Fruit fly (Drosophila melanogaster) whole organism, embryonic: ENCODE data around the gene Apoltp.
A peak's percentile ranks its signal among the peaks of the same experiment; 100 is the strongest.

ENCODE experiments used
- Aef1 ChIP-seq: fragments of 200-800 bp; sonication (Bioruptor generic); IDR thresholded peaks from 3 replicates; pipeline ENCODE4 v1.3.6; 2022; ENCODE audit warnings: missing biosample characterization, missing genetic modification characterization
- Antp ChIP-seq: fragments of 200-800 bp; sonication (Bioruptor generic); optimal IDR thresholded peaks from 3 replicates; lab custom pipeline; 2016; ENCODE audit warnings: missing biosample characterization, missing genetic modification characterization
- Awh ChIP-seq: fragments of 200-800 bp; sonication (Bioruptor generic); IDR thresholded peaks from 2 replicates; pipeline ENCODE4, ENCODE4 v1.3.6; 2022; ENCODE audit warnings: missing biosample characterization, missing genetic modification characterization
- Bdp1 ChIP-seq: fragments of 200-800 bp; sonication (Bioruptor generic); optimal IDR thresholded peaks from 3 replicates; lab custom pipeline; 2016; ENCODE audit warnings: missing biosample characterization, missing genetic modification characterization
- CG11093 ChIP-seq: fragments of 200-800 bp; sonication (Bioruptor generic); IDR thresholded peaks from 3 replicates; pipeline ENCODE4 v1.3.6; 2022; ENCODE audit warnings: missing biosample characterization, missing genetic modification characterization
- CG12391 ChIP-seq: fragments of 200-800 bp; sonication (Bioruptor generic); optimal IDR thresholded peaks from 3 replicates; lab custom pipeline; 2018; ENCODE audit warnings: missing biosample characterization, mild to moderate bottlenecking, missing genetic modification characterization, moderate library complexity
- CG12659 ChIP-seq: fragments of 200-800 bp; sonication (Bioruptor generic); optimal IDR thresholded peaks from 3 replicates; lab custom pipeline; 2017; ENCODE audit warnings: mild to moderate bottlenecking, missing biosample characterization, missing genetic modification reagents, missing genetic modification characterization
- CG13287 ChIP-seq: fragments of 200-800 bp; sonication (Bioruptor generic); IDR thresholded peaks from 2 replicates; pipeline ENCODE4 v1.3.6; 2022; ENCODE audit warnings: missing biosample characterization, missing genetic modification characterization; ENCODE audit not compliant: partially characterized antibody
- CG13296 ChIP-seq: fragments of 200-800 bp; sonication (Bioruptor generic); optimal IDR thresholded peaks from 3 replicates; lab custom pipeline; 2018; ENCODE audit warnings: missing biosample characterization, mild to moderate bottlenecking, missing genetic modification characterization
- CG14050 ChIP-seq: fragments of 200-800 bp; sonication (Bioruptor generic); IDR thresholded peaks from 3 replicates; pipeline ENCODE4 v1.3.6; 2022; ENCODE audit warnings: missing biosample characterization, missing genetic modification characterization
- CG14667 ChIP-seq: fragments of 200-800 bp; sonication (Bioruptor generic); IDR thresholded peaks from 2 replicates; pipeline ENCODE4 v1.3.6; 2022; ENCODE audit warnings: missing biosample characterization, missing genetic modification characterization
- CG1602 ChIP-seq: fragments of 200-800 bp; sonication (Bioruptor generic); optimal IDR thresholded peaks from 3 replicates; lab custom pipeline; 2016; ENCODE audit warnings: missing biosample characterization, missing genetic modification characterization
- CG17829 ChIP-seq: fragments of 200-800 bp; optimal IDR thresholded peaks from 2 replicates; lab custom pipeline; 2019; ENCODE audit warnings: missing biosample characterization, mild to moderate bottlenecking, missing genetic modification characterization, moderate library complexity
- CG3726 ChIP-seq: fragments of 200-800 bp; sonication (Bioruptor generic); IDR thresholded peaks from 3 replicates; pipeline ENCODE4, ENCODE4 v1.3.6; 2022; ENCODE audit warnings: missing biosample characterization, missing genetic modification characterization
- CG3838 ChIP-seq: fragments of 200-800 bp; sonication (Bioruptor generic); optimal IDR thresholded peaks from 3 replicates; lab custom pipeline; 2016; ENCODE audit warnings: missing biosample characterization, missing genetic modification characterization
- CG4820 ChIP-seq: fragments of 200-800 bp; sonication (Bioruptor generic); optimal IDR thresholded peaks from 3 replicates; lab custom pipeline; 2016; ENCODE audit warnings: missing biosample characterization, missing genetic modification characterization
- CG5245 ChIP-seq: fragments of 200-800 bp; sonication (Bioruptor generic); optimal IDR thresholded peaks from 3 replicates; lab custom pipeline; 2016; ENCODE audit warnings: missing biosample characterization, missing genetic modification characterization
- CG6791 ChIP-seq: fragments of 200-800 bp; sonication (Bioruptor generic); IDR thresholded peaks from 3 replicates; pipeline ENCODE4 v1.3.6; 2022; ENCODE audit warnings: missing biosample characterization, missing genetic modification characterization; ENCODE audit not compliant: partially characterized antibody
- CG7372 ChIP-seq: fragments of 200-800 bp; sonication (Bioruptor generic); IDR thresholded peaks from 2 replicates; pipeline ENCODE4 v1.3.6; 2022; ENCODE audit warnings: missing biosample characterization, missing genetic modification characterization
- CG7963 ChIP-seq: fragments of 200-800 bp; sonication (Bioruptor generic); IDR thresholded peaks from 3 replicates; pipeline ENCODE4 v1.3.6; 2022; ENCODE audit warnings: missing biosample characterization, missing genetic modification characterization; ENCODE audit not compliant: partially characterized antibody
- CG9797 ChIP-seq: fragments of 200-800 bp; sonication (Bioruptor generic); optimal IDR thresholded peaks from 3 replicates; lab custom pipeline; 2018; ENCODE audit warnings: missing biosample characterization, mild to moderate bottlenecking, missing genetic modification characterization
- D ChIP-seq, 2 experiments: fragments of 200-800 bp in 1 of 2; fragments of >200 bp in 1 of 2; sonication (Bioruptor generic) in 1 of 2; optimal IDR thresholded peaks; 2 replicates in 1 of 2; 3 replicates in 1 of 2; lab custom pipeline; 2017; ENCODE audit warnings: mild to moderate bottlenecking in 1 of 2, missing biosample characterization in 1 of 2, missing genetic modification characterization in 1 of 2, missing genetic modification reagents in 1 of 2
- Dad ChIP-seq: fragments of 200-800 bp; sonication (Bioruptor generic); optimal IDR thresholded peaks from 3 replicates; lab custom pipeline; 2016; ENCODE audit warnings: missing biosample characterization, missing genetic modification characterization
- Dip2 ChIP-seq: fragments of 200-800 bp; sonication (Bioruptor generic); IDR thresholded peaks from 2 replicates; pipeline ENCODE4 v1.3.6; 2022; ENCODE audit warnings: missing biosample characterization, missing genetic modification characterization
- Ets65A ChIP-seq: fragments of 200-800 bp; sonication (Bioruptor generic); peaks from one replicate; lab custom pipeline; 2016; ENCODE audit warnings: missing biosample characterization, missing genetic modification characterization
- HHEX ChIP-seq: fragments of 200-800 bp; sonication (Bioruptor generic); optimal IDR thresholded peaks from 3 replicates; lab custom pipeline; 2017; ENCODE audit warnings: missing biosample characterization, mild to moderate bottlenecking, missing genetic modification characterization, missing genetic modification reagents
- HLH3B ChIP-seq: fragments of 200-800 bp; sonication (Bioruptor generic); IDR thresholded peaks from 2 replicates; pipeline ENCODE4 v1.3.6; 2022; ENCODE audit warnings: missing biosample characterization, missing genetic modification characterization
- Hand ChIP-seq: fragments of 200-800 bp; sonication (Bioruptor generic); optimal IDR thresholded peaks from 2 replicates; lab custom pipeline; 2017; ENCODE audit warnings: mild to moderate bottlenecking, missing biosample characterization, missing genetic modification reagents, missing genetic modification characterization
- Lhr ChIP-seq: fragments of 200-800 bp; sonication (Bioruptor generic); optimal IDR thresholded peaks from 3 replicates; lab custom pipeline; 2017; ENCODE audit warnings: mild to moderate bottlenecking, missing biosample characterization, missing genetic modification reagents, missing genetic modification characterization
- MTF-1 ChIP-seq: fragments of 200-800 bp; sonication (Bioruptor generic); optimal IDR thresholded peaks from 2 replicates; lab custom pipeline; 2018; ENCODE audit warnings: missing biosample characterization, mild to moderate bottlenecking, missing genetic modification characterization, borderline replicate concordance
- Meics ChIP-seq: fragments of 200-800 bp; sonication (Bioruptor generic); optimal IDR thresholded peaks from 2 replicates; lab custom pipeline; 2017; ENCODE audit warnings: missing biosample characterization, mild to moderate bottlenecking, missing genetic modification characterization
- Rx ChIP-seq: fragments of 200-800 bp; sonication (Bioruptor generic); IDR thresholded peaks from 2 replicates; pipeline ENCODE4 v1.3.6; 2022; ENCODE audit warnings: missing biosample characterization, missing genetic modification characterization
- Scr ChIP-seq: fragments of 200-800 bp; sonication (Bioruptor generic); IDR thresholded peaks from 2 replicates; pipeline ENCODE4 v1.3.6; 2022; ENCODE audit warnings: missing biosample characterization, missing genetic modification characterization; ENCODE audit not compliant: partially characterized antibody
- ase ChIP-seq: fragments of 200-800 bp; sonication (Bioruptor generic); IDR thresholded peaks from 3 replicates; pipeline ENCODE4 v1.3.6; 2022; ENCODE audit warnings: missing biosample characterization, missing genetic modification characterization
- ato ChIP-seq: fragments of 200-800 bp; sonication (Bioruptor generic); IDR thresholded peaks from 2 replicates; pipeline ENCODE4 v1.3.6; 2022; ENCODE audit warnings: missing biosample characterization, missing genetic modification characterization; ENCODE audit not compliant: partially characterized antibody
- bigmax ChIP-seq: fragments of 200-800 bp; sonication (Bioruptor generic); optimal IDR thresholded peaks from 2 replicates; lab custom pipeline; 2018; ENCODE audit warnings: missing biosample characterization, mild to moderate bottlenecking, missing genetic modification characterization
- corto ChIP-seq: fragments of 200-800 bp; sonication (Bioruptor generic); optimal IDR thresholded peaks from 2 replicates; lab custom pipeline; 2016; ENCODE audit warnings: missing biosample characterization, mild to moderate bottlenecking, missing genetic modification characterization, moderate library complexity
- disco-r ChIP-seq: fragments of 200-800 bp; sonication (Bioruptor generic); optimal IDR thresholded peaks from 2 replicates; lab custom pipeline; 2016; ENCODE audit warnings: missing biosample characterization, missing genetic modification characterization
- esg ChIP-seq: fragments of 200-800 bp; sonication (Bioruptor generic); conservative IDR thresholded peaks from 2 replicates; pipeline ENCODE4 v1.3.6; 2022; ENCODE audit warnings: missing biosample characterization, missing genetic modification characterization
- gce ChIP-seq: fragments of 200-800 bp; sonication (Bioruptor generic); IDR thresholded peaks from 3 replicates; pipeline ENCODE4 v1.3.6; 2022; ENCODE audit warnings: missing biosample characterization, missing genetic modification characterization
- gcm2 ChIP-seq: fragments of 200-800 bp; sonication (Bioruptor generic); optimal IDR thresholded peaks from 2 replicates; lab custom pipeline; 2016; ENCODE audit warnings: missing biosample characterization, missing genetic modification characterization
- gem ChIP-seq: fragments of 200-800 bp; sonication (Bioruptor generic); optimal IDR thresholded peaks from 2 replicates; lab custom pipeline; 2019; ENCODE audit warnings: missing biosample characterization, mild to moderate bottlenecking, missing genetic modification characterization, moderate library complexity
- pum ChIP-seq: fragments of 200-800 bp; sonication (Bioruptor generic); optimal IDR thresholded peaks from 2 replicates; lab custom pipeline; 2016; ENCODE audit warnings: missing biosample characterization, missing genetic modification characterization
- rib ChIP-seq: fragments of 200-800 bp; sonication (Bioruptor generic); IDR thresholded peaks from 2 replicates; pipeline ENCODE4 v1.3.6; 2022; ENCODE audit warnings: missing biosample characterization, missing genetic modification characterization
- tap ChIP-seq: fragments of 200-800 bp; optimal IDR thresholded peaks from 3 replicates; lab custom pipeline; 2019; ENCODE audit warnings: missing biosample characterization, mild to moderate bottlenecking, missing genetic modification characterization, moderate library complexity
- tio ChIP-seq: fragments of 200-800 bp; sonication (Bioruptor generic); optimal IDR thresholded peaks from 2 replicates; lab custom pipeline; 2017; ENCODE audit warnings: missing biosample characterization, missing genetic modification characterization, inconsistent platforms
- tup ChIP-seq: fragments of 200-800 bp; sonication (Bioruptor generic); optimal IDR thresholded peaks from 2 replicates; lab custom pipeline; 2016; ENCODE audit warnings: missing biosample characterization, mild to moderate bottlenecking, missing genetic modification characterization, moderate library complexity
- vvl ChIP-seq: fragments of 200-800 bp; sonication (Bioruptor generic); IDR thresholded peaks from 2 replicates; pipeline ENCODE4 v1.3.6; 2022; ENCODE audit warnings: missing biosample characterization, missing genetic modification characterization
- wor ChIP-seq: fragments of 200-800 bp; sonication (Bioruptor generic); IDR thresholded peaks from 2 replicates; pipeline ENCODE4 v1.3.6; 2022; ENCODE audit warnings: missing biosample characterization, missing genetic modification characterization

Gene Apoltp

DNA sequence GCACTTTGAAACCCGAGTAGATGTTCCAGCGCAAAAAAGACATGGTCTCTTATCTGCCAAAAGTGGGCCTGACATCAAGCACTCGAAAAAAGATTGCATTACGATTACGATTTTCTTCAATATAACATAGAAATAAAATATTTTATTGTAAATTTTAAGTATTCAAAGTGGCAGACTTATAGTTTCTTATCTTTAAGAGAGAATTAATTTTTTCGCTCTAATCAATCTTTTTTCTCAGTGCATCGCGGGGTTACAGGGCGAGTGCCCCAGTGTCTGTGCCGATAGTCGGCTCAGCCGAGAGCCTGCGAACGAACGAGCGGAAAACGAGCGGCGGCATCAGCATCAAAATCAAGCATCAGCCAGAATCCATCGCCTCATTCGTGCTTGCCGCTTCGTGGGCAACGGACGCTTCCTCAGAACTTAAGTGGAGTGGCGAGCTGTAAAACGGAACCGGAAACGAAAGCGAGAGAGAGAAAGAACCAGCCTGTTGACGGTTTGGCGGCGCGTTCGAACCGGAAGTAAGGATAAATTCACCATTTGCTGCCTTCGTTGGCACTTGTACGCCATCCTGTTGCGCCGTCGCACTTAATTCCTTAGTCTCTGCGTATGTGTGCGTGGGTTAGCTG, at the start of gene Apoltp:
TSS of gene Apoltp (plus strand) at position 369 of the 626 bp plus-strand sequence.
- TF ChIP-seq tap (tag; lab: Kevin White, UChicago), result peak; percentile 56
- peak; percentile 79; the same call in 1 of the 2 replicates for TF ChIP-seq HLH3B
- peak; percentile 44 for TF ChIP-seq gcm2 (GFP tag; lab: Kevin White, UChicago)
- TF ChIP-seq Awh (GFP tag; lab: Robert Waterston, UW), result no peak
- no peak for TF ChIP-seq CG17829 (tag; lab: Kevin White, UChicago)
- TF ChIP-seq Lhr (GFP tag; lab: Kevin White, UChicago), result no peak
- TF ChIP-seq Ets65A, result peak; percentile 94
- 0 out of 3 replicates have a peak, but pooled peaks have one; percentile 12 for TF ChIP-seq CG3726 (GFP tag; lab: Robert Waterston, UW)
- no peak for TF ChIP-seq CG3838 (GFP tag; lab: Kevin White, UChicago)
- peak; percentile 83 for TF ChIP-seq Meics
- TF ChIP-seq Antp (GFP tag; lab: Kevin White, UChicago), result no peak
- TF ChIP-seq CG1602 (GFP tag; lab: Kevin White, UChicago), result no peak
- peak; percentile 85 for TF ChIP-seq vvl (GFP tag; lab: Robert Waterston, UW)
- TF ChIP-seq tup (GFP tag; lab: Kevin White, UChicago), result peak; percentile 35
- TF ChIP-seq CG7963 (GFP tag; lab: Robert Waterston, UW), result no peak
- peak; percentile 25 for TF ChIP-seq CG5245
- TF ChIP-seq CG13287, result no peak
- TF ChIP-seq CG14667, result peak; percentile 68
- TF ChIP-seq Scr (GFP tag; lab: Robert Waterston, UW), result no peak
- no peak for TF ChIP-seq ato (GFP tag; lab: Robert Waterston, UW)
- TF ChIP-seq esg (GFP tag; lab: Robert Waterston, UW), result no peak; the same call in 1 of the 2 replicates
- peak; percentile 39; the same call in 2 of the 3 replicates for TF ChIP-seq CG14050
- no peak for TF ChIP-seq D (optimal IDR thresholded peaks at IDR 0.05; lab: Kevin White, UChicago)
- TF ChIP-seq D (GFP tag; optimal IDR thresholded peaks at IDR 0.05; lab: Kevin White, UChicago), result peak; percentile 54
- peak; percentile 1 for TF ChIP-seq tio
- TF ChIP-seq CG13296, result peak; percentile 72
- TF ChIP-seq gem, result peak; percentile 75
- TF ChIP-seq rib (GFP tag; lab: Robert Waterston, UW), result peak; percentile 62; the same call in 1 of the 2 replicates
- no peak for TF ChIP-seq Dip2 (GFP tag; lab: Robert Waterston, UW)
- TF ChIP-seq CG12659, result peak; percentile 35
- TF ChIP-seq CG9797 (GFP tag; lab: Kevin White, UChicago), result no peak
- peak; percentile 76 for TF ChIP-seq Hand (GFP tag; lab: Kevin White, UChicago)
- TF ChIP-seq Aef1, result peak; percentile 61
- no peak for TF ChIP-seq Bdp1
- no peak for TF ChIP-seq MTF-1 (GFP tag; lab: Kevin White, UChicago)
- peak; percentile 38 for TF ChIP-seq corto (GFP tag; lab: Kevin White, UChicago)
- TF ChIP-seq bigmax (GFP tag; lab: Kevin White, UChicago), result no peak
- TF ChIP-seq pum (GFP tag; lab: Kevin White, UChicago), result peak; percentile 4
- TF ChIP-seq CG11093, result peak; percentile 45; the same call in 1 of the 3 replicates
- no peak for TF ChIP-seq disco-r (GFP tag; lab: Kevin White, UChicago)
- TF ChIP-seq CG12391 (tag; lab: Kevin White, UChicago), result peak; percentile 67
- peak; percentile 17; the same call in 2 of the 3 replicates for TF ChIP-seq ase (GFP tag; lab: Robert Waterston, UW)
- no peak for TF ChIP-seq CG6791 (GFP tag; lab: Robert Waterston, UW)
- no peak for TF ChIP-seq Dad (GFP tag; lab: Kevin White, UChicago)
- peak; percentile 72 for TF ChIP-seq HHEX (GFP tag; lab: Kevin White, UChicago)
- peak; percentile 53; the same call in 1 of the 2 replicates for TF ChIP-seq CG7372
- peak; percentile 57 for TF ChIP-seq CG4820
- TF ChIP-seq wor (GFP tag; lab: Robert Waterston, UW), result no peak
- no peak for TF ChIP-seq Rx (GFP tag; lab: Robert Waterston, UW)
- peak; percentile 50; the same call in 2 of the 3 replicates for TF ChIP-seq gce (GFP tag; lab: Robert Waterston, UW)
